Fruit fly (Drosophila melanogaster) whole organism, wandering third instar larva: Measurements from ENCODE around the gene Kap-alpha1.

Experiments used
- GATAd ChIP-seq: sonication (Bioruptor generic); optimal IDR thresholded peaks from 2 replicates; lab custom pipeline; 2016; ENCODE audit warnings: missing biosample characterization, missing genetic modification characterization
- Sp1 ChIP-seq: fragments of 200-800 bp; sonication (Bioruptor generic); optimal IDR thresholded peaks from 3 replicates; lab custom pipeline; 2019; ENCODE audit warnings: missing biosample characterization, mild to moderate bottlenecking, missing genetic modification characterization, moderate library complexity
- Vsx2 ChIP-seq: fragments of 200-300, 225-300 bp; sonication (Bioruptor generic); optimal IDR thresholded peaks from 2 replicates; lab custom pipeline; 2018; ENCODE audit warnings: missing biosample characterization, missing genetic modification characterization; ENCODE audit not compliant: partially characterized antibody
- foxo ChIP-seq, 2 experiments: fragments of 200-800 bp; sonication (Bioruptor generic); optimal IDR thresholded peaks; 2 replicates in 1 of 2; 3 replicates in 1 of 2; lab custom pipeline; 2016 to 2017; ENCODE audit warnings: missing biosample characterization in 2 of 2, missing genetic modification characterization in 2 of 2
- pan ChIP-seq: fragments of >200 bp; optimal IDR thresholded peaks from 2 replicates; lab custom pipeline; 2017
- psq ChIP-seq: fragments of 200-800 bp; sonication (Bioruptor generic); optimal IDR thresholded peaks from 3 replicates; lab custom pipeline; 2017; ENCODE audit warnings: missing biosample characterization, mild to moderate bottlenecking, missing genetic modification characterization, moderate library complexity
- sage ChIP-seq: fragments of 200-800 bp; sonication (Bioruptor generic); optimal IDR thresholded peaks from 2 replicates; lab custom pipeline; 2016; ENCODE audit warnings: missing biosample characterization, mild to moderate bottlenecking, missing genetic modification characterization

DNA sequence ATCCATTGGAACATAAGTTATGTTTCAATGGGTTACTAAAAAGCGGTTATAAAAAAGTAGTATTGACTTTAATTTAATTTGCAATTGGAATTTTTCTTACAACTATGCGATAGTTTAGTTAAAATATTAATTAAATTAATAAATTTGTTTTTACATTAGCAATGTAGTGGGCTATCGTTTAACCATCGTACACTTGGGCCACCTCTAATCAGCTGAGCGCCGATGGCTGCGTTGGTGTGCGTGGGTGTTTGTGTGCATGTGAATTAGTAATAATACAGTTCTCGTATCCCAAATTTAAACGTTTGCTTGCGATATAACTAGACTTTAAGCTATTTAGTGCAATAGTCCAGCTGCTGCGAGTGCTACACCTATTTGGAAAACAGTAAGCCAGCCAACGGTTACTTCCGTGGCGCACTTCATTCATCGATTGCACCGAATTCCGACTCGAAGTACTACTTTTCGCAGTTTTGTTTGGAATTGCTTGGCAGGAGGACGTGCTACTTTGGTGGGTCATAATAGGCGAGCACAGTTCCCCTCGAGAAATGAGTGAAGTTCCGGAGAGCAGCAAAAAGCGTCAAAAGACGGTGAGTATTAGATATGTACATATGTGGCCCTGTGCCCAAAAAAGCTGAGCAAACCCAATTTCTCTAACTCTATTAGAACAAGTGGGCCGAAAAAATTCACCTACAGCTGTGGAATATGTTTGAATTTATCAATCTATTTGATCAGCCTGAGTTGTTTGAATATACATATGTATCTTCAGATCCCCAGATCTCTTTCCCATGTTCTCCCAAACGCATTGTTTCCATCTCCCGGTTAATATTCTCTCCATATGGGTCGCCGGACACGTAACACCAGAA, 38.2 kb downstream of the Kap-alpha1 start, which contains the start of gene Papss:
- TF ChIP-seq pan: no peak
- no peak for TF ChIP-seq Vsx2 (GFP tag; lab: Kevin White, UChicago)
- no peak for TF ChIP-seq GATAd (GFP tag; lab: Kevin White, UChicago)
- TF ChIP-seq Sp1 (GFP tag; lab: Kevin White, UChicago): no peak
- no peak for TF ChIP-seq sage (GFP tag; lab: Kevin White, UChicago)
- TF ChIP-seq psq (GFP tag; lab: Kevin White, UChicago): peak; percentile 8
- TF ChIP-seq foxo (GFP tag; optimal IDR thresholded peaks at IDR 0.05; lab: Kevin White, UChicago): no peak
